Worm (Caenorhabditis elegans) whole organism, late embryonic: ENCODE results near the gene tag-266.

ENCODE experiments used
- T23F11.4 ChIP-seq: fragments of 200-800 bp; sonication (Bioruptor generic); optimal IDR thresholded peaks from 2 replicates; lab custom pipeline; 2018; ENCODE audit warnings: mild to moderate bottlenecking, missing genetic modification characterization, missing compliant biosample characterization
- ama-1 ChIP-seq: fragments of 150-350 bp; optimal IDR thresholded peaks from 2 replicates; lab custom pipeline; 2014
- ceh-22 ChIP-seq: sonication (generic microtip); optimal IDR thresholded peaks from 2 replicates; lab custom pipeline; 2017; ENCODE audit warnings: missing biosample characterization, missing genetic modification characterization
- che-1 ChIP-seq: sonication (generic microtip); optimal IDR thresholded peaks from 2 replicates; lab custom pipeline; 2016; ENCODE audit warnings: mild to moderate bottlenecking, missing genetic modification characterization, missing compliant biosample characterization
- dmd-4 ChIP-seq: sonication (generic microtip); optimal IDR thresholded peaks from 2 replicates; lab custom pipeline; 2016; ENCODE audit warnings: borderline replicate concordance, missing genetic modification characterization, missing compliant biosample characterization
- ets-4 ChIP-seq: sonication (generic microtip); optimal IDR thresholded peaks from 2 replicates; lab custom pipeline; 2016; ENCODE audit warnings: missing genetic modification characterization, missing compliant biosample characterization
- fkh-6 ChIP-seq: sonication (generic microtip); optimal IDR thresholded peaks from 2 replicates; lab custom pipeline; 2016; ENCODE audit warnings: missing genetic modification characterization, missing compliant biosample characterization
- hlh-8 ChIP-seq: sonication (generic microtip); optimal IDR thresholded peaks from 2 replicates; lab custom pipeline; 2016; ENCODE audit warnings: missing genotype, missing genetic modification characterization, missing compliant biosample characterization
- nfya-1 ChIP-seq: sonication (generic microtip); optimal IDR thresholded peaks from 2 replicates; lab custom pipeline; 2017; ENCODE audit warnings: missing genetic modification characterization, mild to moderate bottlenecking, missing compliant biosample characterization, antibody characterized with exemption, moderate library complexity
- npax-4 ChIP-seq: sonication (generic microtip); optimal IDR thresholded peaks from 2 replicates; lab custom pipeline; 2016; ENCODE audit warnings: missing genetic modification characterization, missing compliant biosample characterization
- pag-3 ChIP-seq: sonication (generic microtip); optimal IDR thresholded peaks from 2 replicates; lab custom pipeline; 2016; ENCODE audit warnings: missing compliant biosample characterization, missing genetic modification characterization, borderline replicate concordance
- pha-4 ChIP-seq: fragments of 150-350 bp; optimal IDR thresholded peaks from 2 replicates; lab custom pipeline; 2018; ENCODE audit warnings: missing biosample characterization, missing genetic modification reagents, missing genetic modification characterization
- sox-4 ChIP-seq: sonication (generic microtip); optimal IDR thresholded peaks from 2 replicates; lab custom pipeline; 2017; ENCODE audit warnings: mild to moderate bottlenecking, missing genetic modification characterization, inconsistent platforms, missing compliant biosample characterization

DNA sequence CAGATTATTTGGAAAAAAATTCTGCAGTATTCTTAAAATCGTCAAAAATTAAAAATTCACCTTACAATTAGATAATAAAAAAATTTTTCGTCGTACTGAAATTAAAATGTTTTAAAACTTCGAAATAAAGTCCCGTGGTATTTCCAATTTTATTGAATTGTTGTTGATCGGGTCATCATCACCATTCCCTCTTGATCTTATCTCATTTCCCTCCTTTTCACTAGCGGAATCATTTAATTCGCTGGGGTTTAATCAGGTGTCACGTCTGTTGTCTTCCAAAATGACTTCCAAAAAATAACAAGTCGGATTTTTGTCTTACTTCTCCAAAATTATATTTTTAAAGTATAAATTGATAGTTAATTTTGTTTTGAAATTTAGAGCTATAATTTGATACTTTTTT is 16.6 kb upstream of the tag-266 start:
- TF ChIP-seq T23F11.4 (no peak), ama-1 (lab: Kevin White, UChicago) (no peak), nfya-1 (no peak), dmd-4 (tag; lab: Kevin White, UChicago) (no peak), npax-4 (no peak), fkh-6 (tag; lab: Kevin White, UChicago) (no peak), ets-4 (tag; lab: Kevin White, UChicago) (no peak), ceh-22 (tag; lab: Kevin White, UChicago) (no peak), pag-3 (no peak), che-1 (tag; lab: Kevin White, UChicago) (no peak), hlh-8 (tag; lab: Kevin White, UChicago) (no peak), pha-4 (tag; lab: Kevin White, UChicago) (no peak), sox-4 (tag; lab: Kevin White, UChicago) (no peak)
